Worm (Caenorhabditis elegans) whole organism, L4 larva: ENCODE results near the gene F44D12.19.

Experiments used
- ceh-82 ChIP-seq: sonication (generic microtip); optimal IDR thresholded peaks from 2 replicates; lab custom pipeline; 2017; ENCODE audit warnings: missing biosample characterization, missing genetic modification characterization
- lin-39 ChIP-seq: fragments of 150-350 bp; optimal IDR thresholded peaks from 2 replicates; lab custom pipeline; 2014; ENCODE audit warnings: missing biosample characterization, missing genetic modification reagents, missing genetic modification characterization
- saeg-2 ChIP-seq: fragments of 200-800 bp; sonication (Bioruptor generic); IDR thresholded peaks from 2 replicates; pipeline ENCODE4 v1.3.6; 2022; ENCODE audit warnings: missing genetic modification reagents, missing genetic modification characterization, missing compliant biosample characterization
- zip-2 ChIP-seq: fragments of 150-350 bp; optimal IDR thresholded peaks from 2 replicates; lab custom pipeline; 2014; ENCODE audit warnings: missing biosample characterization, missing genetic modification characterization

- TF ChIP-seq saeg-2, result no peak
- no peak for TF ChIP-seq lin-39
- no peak for TF ChIP-seq ceh-82 (tag; lab: Kevin White, UChicago)
- TF ChIP-seq zip-2 (tag; lab: Kevin White, UChicago), result no peak
Measured at ce11 chrIV:10042881-10043280, 21.5 kb downstream of the F44D12.19 start, which contains the start of gene frk-1.
